Worm (Caenorhabditis elegans) whole organism, early embryonic: ENCODE measurements around the gene R07B1.11.

ENCODE experiments used
- B0310.2 ChIP-seq: sonication (generic microtip); optimal IDR thresholded peaks from 2 replicates; lab custom pipeline; 2016; ENCODE audit warnings: mild to moderate bottlenecking, missing genetic modification characterization, missing compliant biosample characterization
- F13C5.2 ChIP-seq: sonication (generic microtip); optimal IDR thresholded peaks from 2 replicates; lab custom pipeline; 2017; ENCODE audit warnings: mild to moderate bottlenecking, missing genetic modification characterization, inconsistent platforms, missing compliant biosample characterization
- aly-1 ChIP-seq: sonication (generic microtip); optimal IDR thresholded peaks from 2 replicates; lab custom pipeline; 2016; ENCODE audit warnings: missing genetic modification characterization, missing compliant biosample characterization
- ama-1 ChIP-seq: fragments of 150-350 bp; optimal IDR thresholded peaks from 2 replicates; lab custom pipeline; 2014
- ceh-13 ChIP-seq: fragments of 200-800 bp; sonication (Bioruptor generic); optimal IDR thresholded peaks from 2 replicates; lab custom pipeline; 2018; ENCODE audit warnings: mild to moderate bottlenecking, missing genetic modification characterization, missing compliant biosample characterization
- ceh-36 ChIP-seq: sonication (generic microtip); optimal IDR thresholded peaks from 2 replicates; lab custom pipeline; 2016; ENCODE audit warnings: missing genetic modification characterization, inconsistent platforms, missing compliant biosample characterization
- ets-7 ChIP-seq: sonication (generic microtip); optimal IDR thresholded peaks from 2 replicates; lab custom pipeline; 2016; ENCODE audit warnings: missing genotype, missing genetic modification characterization, missing compliant biosample characterization
- flt-1 ChIP-seq: fragments of 200-800 bp; sonication (Bioruptor generic); IDR thresholded peaks from 2 replicates; pipeline ENCODE4 v1.3.6; 2022; ENCODE audit warnings: missing genetic modification characterization, missing compliant biosample characterization
- hmbx-1 ChIP-seq: sonication (generic microtip); optimal IDR thresholded peaks from 2 replicates; lab custom pipeline; 2016; ENCODE audit warnings: mild to moderate bottlenecking, missing genetic modification characterization, missing compliant biosample characterization
- hmg-4 ChIP-seq: fragments of 200-800 bp; sonication (Bioruptor generic); optimal IDR thresholded peaks from 2 replicates; lab custom pipeline; 2018; ENCODE audit warnings: mild to moderate bottlenecking, missing genetic modification characterization, missing compliant biosample characterization
- hnd-1 ChIP-seq: sonication (generic microtip); optimal IDR thresholded peaks from 2 replicates; lab custom pipeline; 2016; ENCODE audit warnings: missing genetic modification characterization, missing compliant biosample characterization
- pes-1 ChIP-seq: fragments of 200-800 bp; sonication (Bioruptor generic); IDR thresholded peaks from 2 replicates; pipeline ENCODE4 v1.3.6; 2022; ENCODE audit warnings: missing genetic modification reagents, missing genetic modification characterization, missing compliant biosample characterization
- scrt-1 ChIP-seq: fragments of 200-800 bp; sonication (Bioruptor generic); IDR thresholded peaks from 2 replicates; pipeline ENCODE4 v1.3.6; 2022; ENCODE audit warnings: missing genetic modification characterization, missing compliant biosample characterization
- sea-1 ChIP-seq: fragments of 200-800 bp; sonication (Bioruptor generic); conservative IDR thresholded peaks from 2 replicates; pipeline ENCODE4 v1.3.6; 2022; ENCODE audit warnings: missing genetic modification characterization, missing compliant biosample characterization
- tbx-11 ChIP-seq: fragments of 200-800 bp; sonication (Bioruptor generic); IDR thresholded peaks from 2 replicates; pipeline ENCODE4 v1.3.6; 2022; ENCODE audit warnings: missing genetic modification characterization, missing compliant biosample characterization
- tbx-37 ChIP-seq: fragments of 200-800 bp; sonication (Bioruptor generic); conservative IDR thresholded peaks from 2 replicates; pipeline ENCODE4 v1.3.6; 2022; ENCODE audit warnings: missing genetic modification reagents, missing genetic modification characterization, missing compliant biosample characterization
- tra-4 ChIP-seq: sonication (generic microtip); optimal IDR thresholded peaks from 2 replicates; lab custom pipeline; 2017; ENCODE audit warnings: missing genetic modification characterization, missing compliant biosample characterization

The R07B1.11 gene

DNA sequence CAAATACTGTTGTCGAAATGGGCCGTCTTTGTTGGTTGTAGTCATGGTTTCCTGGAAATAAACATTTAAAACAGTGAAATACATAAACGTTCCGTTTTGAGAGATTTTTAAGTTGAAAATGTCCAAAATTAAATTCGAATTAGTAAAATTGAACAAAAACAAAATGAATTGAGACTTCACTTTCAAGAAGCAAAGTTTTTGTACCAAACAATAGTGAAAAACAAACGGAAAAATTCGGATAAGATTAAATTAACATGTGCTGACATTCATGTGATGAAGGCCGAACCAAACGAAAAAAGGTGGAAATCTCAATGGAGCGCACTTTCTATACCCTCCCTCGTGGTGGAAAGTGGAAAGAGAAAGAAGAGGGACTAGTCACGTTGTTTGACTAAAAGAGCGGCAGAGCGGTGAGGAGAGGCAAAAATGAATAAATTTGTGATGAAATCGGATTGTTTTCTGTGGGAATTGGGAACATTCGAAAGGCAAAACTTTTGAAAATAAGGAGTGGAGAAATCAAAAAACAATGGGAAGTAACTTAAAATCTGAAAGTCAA, 18.7 kb upstream of the R07B1.11 start, which contains the start of gene ipla-2:
Gene ipla-2, minus strand, starts transcription at position 51 of the 553 bp plus-strand sequence.
- TF ChIP-seq ama-1 (lab: Kevin White, UChicago) (no peak), F13C5.2 (peak; percentile 47)

- no peak for TF ChIP-seq aly-1
- no peak for TF ChIP-seq ets-7
- no peak for TF ChIP-seq hnd-1 (tag; lab: Kevin White, UChicago)
- no peak for TF ChIP-seq flt-1 (GFP tag; lab: Robert Waterston, UW)
- TF ChIP-seq ceh-13: no peak
- TF ChIP-seq hmbx-1 (tag; lab: Kevin White, UChicago): no peak
- TF ChIP-seq F13C5.2: no peak
- no peak for TF ChIP-seq tbx-37
- TF ChIP-seq pes-1: no peak
- no peak for TF ChIP-seq B0310.2 (tag; lab: Kevin White, UChicago)
- TF ChIP-seq tbx-11: no peak
- no peak for TF ChIP-seq scrt-1 (GFP tag; lab: Robert Waterston, UW)
- no peak for TF ChIP-seq tra-4 (tag; lab: Kevin White, UChicago)
- TF ChIP-seq ama-1 (lab: Kevin White, UChicago): no peak
- TF ChIP-seq ceh-36 (tag; lab: Kevin White, UChicago): no peak
- no peak for TF ChIP-seq hmg-4
- TF ChIP-seq sea-1 (GFP tag; lab: Robert Waterston, UW): no peak
Measured at ce11 chrX:9840864-9841263, 15.9 kb upstream of the R07B1.11 start.

- TF ChIP-seq tbx-11: no peak
- TF ChIP-seq ceh-13: no peak
- TF ChIP-seq tra-4 (tag; lab: Kevin White, UChicago): no peak
- no peak for TF ChIP-seq tbx-37
- TF ChIP-seq flt-1 (GFP tag; lab: Robert Waterston, UW): no peak
- TF ChIP-seq F13C5.2: no peak
- no peak for TF ChIP-seq pes-1
- TF ChIP-seq hmbx-1 (tag; lab: Kevin White, UChicago): no peak
- TF ChIP-seq B0310.2 (tag; lab: Kevin White, UChicago): no peak
- no peak for TF ChIP-seq hnd-1 (tag; lab: Kevin White, UChicago)
- no peak for TF ChIP-seq scrt-1 (GFP tag; lab: Robert Waterston, UW)
- no peak for TF ChIP-seq sea-1 (GFP tag; lab: Robert Waterston, UW)
- TF ChIP-seq aly-1: no peak
- TF ChIP-seq hmg-4: no peak
- TF ChIP-seq ama-1 (lab: Kevin White, UChicago): no peak
- TF ChIP-seq ets-7: no peak
- no peak for TF ChIP-seq ceh-36 (tag; lab: Kevin White, UChicago)
Measured at ce11 chrX:9842102-9842501, 14.6 kb upstream of the R07B1.11 start.

- no peak for TF ChIP-seq tbx-11
Measured at ce11 chrX:9843568-9843967, 13.2 kb upstream of the R07B1.11 start.

ce11 chrX:9845916-9846315, 10.8 kb upstream of the R07B1.11 start:
- TF ChIP-seq ceh-36 (tag; lab: Kevin White, UChicago) (no peak), F13C5.2 (no peak), aly-1 (no peak), flt-1 (GFP tag; lab: Robert Waterston, UW) (no peak), hmg-4 (no peak), scrt-1 (GFP tag; lab: Robert Waterston, UW) (no peak)

- TF ChIP-seq tra-4 (tag; lab: Kevin White, UChicago): no peak
- TF ChIP-seq hmbx-1 (tag; lab: Kevin White, UChicago): no peak
- no peak for TF ChIP-seq ama-1 (lab: Kevin White, UChicago)
- no peak for TF ChIP-seq hmg-4
- TF ChIP-seq flt-1 (GFP tag; lab: Robert Waterston, UW): no peak
- no peak for TF ChIP-seq sea-1 (GFP tag; lab: Robert Waterston, UW)
- TF ChIP-seq ets-7: no peak
- peak; percentile 34 for TF ChIP-seq ceh-36 (tag; lab: Kevin White, UChicago)
Measured at ce11 chrX:9846975-9847374, 9.7 kb upstream of the R07B1.11 start, which contains the start of gene vab-15. Gene vab-15 (plus strand): TSS chrX:9847275.

- no peak for TF ChIP-seq aly-1
- no peak for TF ChIP-seq hmbx-1 (tag; lab: Kevin White, UChicago)
- no peak for TF ChIP-seq B0310.2 (tag; lab: Kevin White, UChicago)
- no peak for TF ChIP-seq tbx-37
- no peak for TF ChIP-seq sea-1 (GFP tag; lab: Robert Waterston, UW)
Measured at ce11 chrX:9848214-9848789, 8.4 kb upstream of the R07B1.11 start.

DNA sequence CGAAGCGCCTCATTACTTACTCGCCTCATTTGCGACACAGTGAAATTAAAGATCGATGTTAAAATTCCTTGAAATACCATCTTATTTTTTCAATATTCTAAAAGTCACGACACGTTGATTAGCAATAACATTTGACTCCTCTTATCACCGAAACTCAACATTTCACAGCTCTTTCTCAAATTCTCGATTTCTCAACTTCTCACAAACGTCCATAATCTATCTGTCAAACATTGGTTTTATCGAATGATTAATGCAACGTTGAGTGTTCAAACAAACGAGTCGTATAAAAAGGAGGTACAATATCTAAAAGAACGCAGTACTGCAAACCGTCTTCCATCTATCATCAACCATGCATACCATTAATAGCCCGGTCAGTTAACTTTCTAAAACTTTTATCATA, 6.5 kb upstream of the R07B1.11 start, which contains the start of gene lec-8:
Gene lec-8, plus strand, starts transcription at position 314 of the 400 bp plus-strand sequence.
- TF ChIP-seq B0310.2 (tag; lab: Kevin White, UChicago): no peak
- no peak for TF ChIP-seq pes-1
- TF ChIP-seq hmbx-1 (tag; lab: Kevin White, UChicago): no peak
- TF ChIP-seq tbx-37: no peak
- TF ChIP-seq ceh-36 (tag; lab: Kevin White, UChicago): no peak
- TF ChIP-seq hnd-1 (tag; lab: Kevin White, UChicago): no peak
- no peak for TF ChIP-seq ama-1 (lab: Kevin White, UChicago)
- TF ChIP-seq ceh-13: no peak
- TF ChIP-seq F13C5.2: no peak
- TF ChIP-seq tra-4 (tag; lab: Kevin White, UChicago): no peak
- no peak for TF ChIP-seq hmg-4
